Fruit fly (Drosophila melanogaster): ENCODE results near the gene SuUR.

Gene SuUR

DNA sequence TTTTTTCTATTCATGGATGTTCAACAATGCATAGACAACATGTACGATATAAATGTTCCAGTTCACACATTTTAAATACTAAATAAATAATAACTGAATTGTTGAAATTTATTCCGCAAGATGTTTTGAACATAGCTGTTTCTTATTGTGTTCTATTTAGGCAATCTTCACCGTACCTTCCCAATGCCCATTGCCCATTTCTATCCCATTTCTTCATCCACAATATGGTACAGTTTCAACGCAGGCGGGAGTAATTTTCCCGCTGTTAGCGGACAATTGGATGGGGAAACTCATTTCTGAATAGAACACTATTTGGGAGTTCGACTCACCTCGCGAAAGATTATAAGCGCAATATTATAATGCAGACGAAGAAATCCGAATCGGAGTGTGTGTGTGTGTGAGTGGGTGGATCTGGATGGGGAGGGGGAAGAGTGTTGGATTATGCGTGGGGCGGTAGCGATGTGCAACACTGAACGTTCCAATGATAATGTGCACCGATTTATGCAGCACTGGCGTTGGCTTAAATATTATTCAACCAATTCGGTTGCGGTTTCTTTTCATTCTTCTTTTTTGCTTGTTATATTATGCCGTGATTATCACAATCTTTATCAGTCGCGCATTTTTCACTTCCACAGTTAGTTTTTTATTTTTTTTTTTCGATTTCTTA is 27.3 kb downstream of the SuUR start:
- TF ChIP-seq D1 (tag; optimal IDR thresholded peaks at IDR 0.05), result no peak
- TF ChIP-seq CG34367 (tag; optimal IDR thresholded peaks at IDR 0.05), result no peak
- TF ChIP-seq CG14655 (GFP tag; optimal IDR thresholded peaks at IDR 0.05), result peak; percentile 33
- no peak for TF ChIP-seq EcR (GFP tag; optimal IDR thresholded peaks at IDR 0.05)
- TF ChIP-seq CG17806 (tag; optimal IDR thresholded peaks at IDR 0.05), result no peak
- TF ChIP-seq fd96Ca (GFP tag; IDR thresholded peaks at IDR 0.05), result peak; percentile 52; the same call in 1 of the 3 replicates
- no peak for TF ChIP-seq gl (tag; optimal IDR thresholded peaks at IDR 0.05)
- TF ChIP-seq Pif1B (GFP tag; optimal IDR thresholded peaks at IDR 0.05), result peak; percentile 50
- peak; percentile 36 for TF ChIP-seq Pif1A (GFP tag; optimal IDR thresholded peaks at IDR 0.05)
- 0 out of 2 replicates have a peak, but pooled peaks have one; percentile 21 for TF ChIP-seq CG12605 (GFP tag; IDR thresholded peaks at IDR 0.05)
- peak; percentile 49 for TF ChIP-seq Ets98B (GFP tag; IDR thresholded peaks at IDR 0.05)
- no peak for TF ChIP-seq CG9948 (tag; optimal IDR thresholded peaks at IDR 0.05)
- TF ChIP-seq rn (GFP tag; IDR thresholded peaks at IDR 0.05), result no peak
- peak; percentile 25 for TF ChIP-seq CG8159 (tag; optimal IDR thresholded peaks at IDR 0.05)
- peak; percentile 4 for TF ChIP-seq CG8301 (tag; optimal IDR thresholded peaks at IDR 0.05)
- no peak for TF ChIP-seq CG10348 (GFP tag; IDR thresholded peaks at IDR 0.05)
- peak; percentile 57; the same call in 1 of the 2 replicates for TF ChIP-seq CG32121 (GFP tag; IDR thresholded peaks at IDR 0.05)
- TF ChIP-seq CG15710 (tag; optimal IDR thresholded peaks at IDR 0.05), result peak; percentile 23
- TF ChIP-seq Snoo (tag; optimal IDR thresholded peaks at IDR 0.05), result peak; percentile 60
- TF ChIP-seq CG4496 (GFP tag; IDR thresholded peaks at IDR 0.05), result peak; percentile 50
- TF ChIP-seq CG13204 (GFP tag; optimal IDR thresholded peaks at IDR 0.05), result peak; percentile 34

dm6 chr3L:11092610-11092961 is 27.8 kb downstream of the SuUR start:
- TF ChIP-seq CG32121 (GFP tag; IDR thresholded peaks at IDR 0.05), result no peak
- TF ChIP-seq Ets98B (GFP tag; IDR thresholded peaks at IDR 0.05), result no peak
- no peak for TF ChIP-seq D1 (tag; optimal IDR thresholded peaks at IDR 0.05)
- no peak for TF ChIP-seq CG34367 (tag; optimal IDR thresholded peaks at IDR 0.05)
- TF ChIP-seq CG10348 (GFP tag; IDR thresholded peaks at IDR 0.05), result no peak
- TF ChIP-seq CG17806 (tag; optimal IDR thresholded peaks at IDR 0.05), result no peak
- TF ChIP-seq CG4496 (GFP tag; IDR thresholded peaks at IDR 0.05), result no peak
- TF ChIP-seq EcR (GFP tag; optimal IDR thresholded peaks at IDR 0.05), result no peak
- no peak for TF ChIP-seq CG9948 (tag; optimal IDR thresholded peaks at IDR 0.05)
- TF ChIP-seq CG14655 (GFP tag; optimal IDR thresholded peaks at IDR 0.05), result no peak
- TF ChIP-seq CG13204 (GFP tag; optimal IDR thresholded peaks at IDR 0.05), result no peak
- no peak for TF ChIP-seq rn (GFP tag; IDR thresholded peaks at IDR 0.05)
- TF ChIP-seq CG8301 (tag; optimal IDR thresholded peaks at IDR 0.05), result no peak
- no peak for TF ChIP-seq Snoo (tag; optimal IDR thresholded peaks at IDR 0.05)
- no peak for TF ChIP-seq Pif1B (GFP tag; optimal IDR thresholded peaks at IDR 0.05)
- no peak for TF ChIP-seq CG15710 (tag; optimal IDR thresholded peaks at IDR 0.05)
- no peak for TF ChIP-seq CG12605 (GFP tag; IDR thresholded peaks at IDR 0.05)
- TF ChIP-seq Pif1A (GFP tag; optimal IDR thresholded peaks at IDR 0.05), result no peak
- TF ChIP-seq fd96Ca (GFP tag; IDR thresholded peaks at IDR 0.05), result no peak
- no peak for TF ChIP-seq gl (tag; optimal IDR thresholded peaks at IDR 0.05)

- TF ChIP-seq fd96Ca (GFP tag; IDR thresholded peaks at IDR 0.05), result peak; percentile 69
- TF ChIP-seq CG32121 (GFP tag; IDR thresholded peaks at IDR 0.05), result peak; percentile 38; the same call in 1 of the 2 replicates
- peak; percentile 20 for TF ChIP-seq Snoo (tag; optimal IDR thresholded peaks at IDR 0.05)
- TF ChIP-seq CG8159 (tag; optimal IDR thresholded peaks at IDR 0.05), result peak; percentile 41
- peak; percentile 42 for TF ChIP-seq CG15710 (tag; optimal IDR thresholded peaks at IDR 0.05)
- TF ChIP-seq Ets98B (GFP tag; IDR thresholded peaks at IDR 0.05), result peak; percentile 77
- peak; percentile 21 for TF ChIP-seq CG14655 (GFP tag; optimal IDR thresholded peaks at IDR 0.05)
- peak; percentile 44 for TF ChIP-seq Pif1A (GFP tag; optimal IDR thresholded peaks at IDR 0.05)
- no peak for TF ChIP-seq gl (tag; optimal IDR thresholded peaks at IDR 0.05)
- TF ChIP-seq D1 (tag; optimal IDR thresholded peaks at IDR 0.05), result peak; percentile 57
- no peak for TF ChIP-seq CG12605 (GFP tag; IDR thresholded peaks at IDR 0.05)
- no peak for TF ChIP-seq CG9948 (tag; optimal IDR thresholded peaks at IDR 0.05)
- no peak for TF ChIP-seq CG13204 (GFP tag; optimal IDR thresholded peaks at IDR 0.05)
- peak; percentile 50; the same call in 2 of the 3 replicates for TF ChIP-seq CG4496 (GFP tag; IDR thresholded peaks at IDR 0.05)
- TF ChIP-seq Pif1B (GFP tag; optimal IDR thresholded peaks at IDR 0.05), result peak; percentile 44
- peak; percentile 14 for TF ChIP-seq CG17806 (tag; optimal IDR thresholded peaks at IDR 0.05)
- TF ChIP-seq CG34367 (tag; optimal IDR thresholded peaks at IDR 0.05), result no peak
- 0 out of 2 replicates have a peak, but pooled peaks have one; percentile 10 for TF ChIP-seq rn (GFP tag; IDR thresholded peaks at IDR 0.05)
- no peak for TF ChIP-seq CG10348 (GFP tag; IDR thresholded peaks at IDR 0.05)
- no peak for TF ChIP-seq EcR (GFP tag; optimal IDR thresholded peaks at IDR 0.05)
- peak; percentile 5 for TF ChIP-seq CG8301 (tag; optimal IDR thresholded peaks at IDR 0.05)
Measured at dm6 chr3L:11093046-11093520, 28.3 kb downstream of the SuUR start, which contains the start of gene JIL-1. TSS of gene JIL-1 (minus strand) at chr3L:11093193.

DNA sequence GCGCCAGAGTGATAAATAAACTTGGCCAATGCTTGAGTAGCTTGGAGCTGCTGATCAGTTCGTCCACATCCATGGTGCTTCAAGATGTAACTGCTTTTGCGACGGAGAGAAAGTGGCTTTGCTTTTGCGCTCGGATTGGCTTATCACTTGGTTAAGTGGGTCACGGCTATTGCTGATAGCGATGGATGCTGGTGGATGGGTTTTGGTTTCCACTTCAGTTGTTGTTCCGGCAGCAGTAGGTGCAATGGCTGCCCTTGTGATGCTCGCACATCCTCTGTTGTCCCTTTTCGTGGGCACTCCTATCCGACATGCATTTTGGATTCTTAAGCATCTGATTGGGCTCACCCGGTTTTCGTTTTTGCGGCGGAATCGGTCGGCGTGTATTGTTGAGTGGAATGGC is 29.5 kb downstream of the SuUR start:
- no peak for TF ChIP-seq CG34367 (tag; optimal IDR thresholded peaks at IDR 0.05)
- TF ChIP-seq CG10348 (GFP tag; IDR thresholded peaks at IDR 0.05), result no peak
- TF ChIP-seq EcR (GFP tag; optimal IDR thresholded peaks at IDR 0.05), result peak; percentile 56

- peak; percentile 61 for TF ChIP-seq CG17806 (tag; optimal IDR thresholded peaks at IDR 0.05)
- TF ChIP-seq Snoo (tag; optimal IDR thresholded peaks at IDR 0.05), result peak; percentile 42
- TF ChIP-seq Ets98B (GFP tag; IDR thresholded peaks at IDR 0.05), result peak; percentile 76
- TF ChIP-seq Pif1B (GFP tag; optimal IDR thresholded peaks at IDR 0.05), result peak; percentile 87
- TF ChIP-seq rn (GFP tag; IDR thresholded peaks at IDR 0.05), result 0 out of 2 replicates have a peak, but pooled peaks have one; percentile 6
- TF ChIP-seq CG34367 (tag; optimal IDR thresholded peaks at IDR 0.05), result peak; percentile 51
- peak; percentile 13 for TF ChIP-seq CG13204 (GFP tag; optimal IDR thresholded peaks at IDR 0.05)
- TF ChIP-seq CG4496 (GFP tag; IDR thresholded peaks at IDR 0.05), result peak; percentile 83
- TF ChIP-seq CG10348 (GFP tag; IDR thresholded peaks at IDR 0.05), result no peak
- TF ChIP-seq CG8301 (tag; optimal IDR thresholded peaks at IDR 0.05), result peak; percentile 76
- peak; percentile 69 for TF ChIP-seq CG32121 (GFP tag; IDR thresholded peaks at IDR 0.05)
- peak; percentile 82 for TF ChIP-seq fd96Ca (GFP tag; IDR thresholded peaks at IDR 0.05)
- TF ChIP-seq EcR (GFP tag; optimal IDR thresholded peaks at IDR 0.05), result no peak
- peak; percentile 71 for TF ChIP-seq CG8159 (tag; optimal IDR thresholded peaks at IDR 0.05)
- TF ChIP-seq gl (tag; optimal IDR thresholded peaks at IDR 0.05), result peak; percentile 93
- TF ChIP-seq CG12605 (GFP tag; IDR thresholded peaks at IDR 0.05), result peak; percentile 94
- peak; percentile 41 for TF ChIP-seq CG9948 (tag; optimal IDR thresholded peaks at IDR 0.05)
- peak; percentile 74 for TF ChIP-seq CG14655 (GFP tag; optimal IDR thresholded peaks at IDR 0.05)
- peak; percentile 69 for TF ChIP-seq D1 (tag; optimal IDR thresholded peaks at IDR 0.05)
- TF ChIP-seq Pif1A (GFP tag; optimal IDR thresholded peaks at IDR 0.05), result peak; percentile 88
- peak; percentile 61 for TF ChIP-seq CG15710 (tag; optimal IDR thresholded peaks at IDR 0.05)
Measured at dm6 chr3L:11096195-11096908, 31.6 kb downstream of the SuUR start, which contains the start of the genes CG46439, Iyd and CG33947. TSS of gene CG46439 (minus strand) at chr3L:11096245. TSS of gene Iyd (minus strand) at chr3L:11096245. TSS of gene CG33947 (plus strand) at chr3L:11096496.
